Fruit fly (Drosophila melanogaster) whole organism, embryonic: Measurements from ENCODE around the gene CG11912.
A peak's percentile ranks its signal among the peaks of the same experiment; 100 is the strongest.

Source experiments
- Antp ChIP-seq: fragments of 200-800 bp; sonication (Bioruptor generic); optimal IDR thresholded peaks from 3 replicates; lab custom pipeline; 2016; ENCODE audit warnings: missing biosample characterization, missing genetic modification characterization
- Awh ChIP-seq: fragments of 200-800 bp; sonication (Bioruptor generic); IDR thresholded peaks from 2 replicates; pipeline ENCODE4, ENCODE4 v1.3.6; 2022; ENCODE audit warnings: missing biosample characterization, missing genetic modification characterization
- CG10321 ChIP-seq: fragments of 200-800 bp; sonication (Bioruptor generic); IDR thresholded peaks from 2 replicates; pipeline ENCODE4 v1.3.6; 2022; ENCODE audit warnings: missing biosample characterization, missing genetic modification characterization
- CG10654 ChIP-seq: fragments of 200-800 bp; sonication (Bioruptor generic); optimal IDR thresholded peaks from 2 replicates; lab custom pipeline; 2016; ENCODE audit warnings: missing biosample characterization, missing genetic modification characterization
- CG12659 ChIP-seq: fragments of 200-800 bp; sonication (Bioruptor generic); optimal IDR thresholded peaks from 3 replicates; lab custom pipeline; 2017; ENCODE audit warnings: mild to moderate bottlenecking, missing biosample characterization, missing genetic modification reagents, missing genetic modification characterization
- CG15073 ChIP-seq: fragments of 200-800 bp; sonication (Bioruptor generic); optimal IDR thresholded peaks from 2 replicates; lab custom pipeline; 2016; ENCODE audit warnings: missing biosample characterization, missing genetic modification characterization
- CG16779 ChIP-seq: fragments of 200-800 bp; sonication (Bioruptor generic); IDR thresholded peaks from 2 replicates; pipeline ENCODE4 v1.3.6; 2022; ENCODE audit warnings: missing biosample characterization, missing genetic modification characterization
- CG31365 ChIP-seq: fragments of 200-800 bp; sonication (Bioruptor generic); optimal IDR thresholded peaks from 2 replicates; lab custom pipeline; 2018; ENCODE audit warnings: missing biosample characterization, mild to moderate bottlenecking, missing genetic modification characterization
- CG3995 ChIP-seq: fragments of 200-800 bp; sonication (Bioruptor generic); optimal IDR thresholded peaks from 3 replicates; lab custom pipeline; 2016; ENCODE audit warnings: missing biosample characterization, missing genetic modification characterization
- CG42726 ChIP-seq: fragments of 200-800 bp; sonication (Bioruptor generic); IDR thresholded peaks from 2 replicates; pipeline ENCODE4 v1.3.6; 2022; ENCODE audit warnings: missing biosample characterization, missing genetic modification characterization; ENCODE audit not compliant: partially characterized antibody
- CG4282 ChIP-seq: fragments of 200-800 bp; sonication (Bioruptor generic); optimal IDR thresholded peaks from 2 replicates; lab custom pipeline; 2016; ENCODE audit warnings: missing biosample characterization, missing genetic modification characterization
- CG4360 ChIP-seq: fragments of 200-800 bp; sonication (Bioruptor generic); IDR thresholded peaks from 2 replicates; pipeline ENCODE4 v1.3.6; 2022; ENCODE audit warnings: missing biosample characterization, missing genetic modification characterization
- CG4730 ChIP-seq: fragments of 200-800 bp; sonication (Bioruptor generic); IDR thresholded peaks from 2 replicates; pipeline ENCODE4 v1.3.6; 2022; ENCODE audit warnings: missing biosample characterization, missing genetic modification characterization
- CG6254 ChIP-seq: fragments of 200-800 bp; sonication (Bioruptor generic); optimal IDR thresholded peaks from 3 replicates; lab custom pipeline; 2017; ENCODE audit warnings: mild to moderate bottlenecking, missing biosample characterization, missing genetic modification reagents, missing genetic modification characterization
- CG6683 ChIP-seq: fragments of 200-800 bp; sonication (Bioruptor generic); optimal IDR thresholded peaks from 2 replicates; lab custom pipeline; 2017; ENCODE audit warnings: missing biosample characterization, mild to moderate bottlenecking, missing genetic modification characterization, missing genetic modification reagents
- CG6854 ChIP-seq: fragments of 200-800 bp; sonication (Bioruptor generic); optimal IDR thresholded peaks from 3 replicates; lab custom pipeline; 2017; ENCODE audit warnings: missing biosample characterization, mild to moderate bottlenecking, missing genetic modification characterization
- CG8281 ChIP-seq: fragments of 200-800 bp; sonication (Bioruptor generic); optimal IDR thresholded peaks from 2 replicates; lab custom pipeline; 2018; ENCODE audit warnings: missing biosample characterization, mild to moderate bottlenecking, missing genetic modification characterization, moderate library complexity
- CG8359 ChIP-seq: fragments of 200-800 bp; sonication (Bioruptor generic); optimal IDR thresholded peaks from 2 replicates; lab custom pipeline; 2017; ENCODE audit warnings: missing biosample characterization, mild to moderate bottlenecking, missing genetic modification characterization, borderline replicate concordance
- CG8924 ChIP-seq: fragments of 200-800 bp; optimal IDR thresholded peaks from 3 replicates; lab custom pipeline; 2019; ENCODE audit warnings: missing biosample characterization, mild to moderate bottlenecking, missing genetic modification characterization, moderate library complexity
- CG9797 ChIP-seq: fragments of 200-800 bp; sonication (Bioruptor generic); optimal IDR thresholded peaks from 3 replicates; lab custom pipeline; 2018; ENCODE audit warnings: missing biosample characterization, mild to moderate bottlenecking, missing genetic modification characterization
- Chrac-16 ChIP-seq: fragments of 200-800 bp; sonication (Bioruptor generic); optimal IDR thresholded peaks from 3 replicates; lab custom pipeline; 2016; ENCODE audit warnings: missing biosample characterization, missing genetic modification characterization
- CkIIα-i1 ChIP-seq: fragments of 200-800 bp; sonication (Bioruptor generic); IDR thresholded peaks from 2 replicates; pipeline ENCODE4 v1.3.6; 2022; ENCODE audit warnings: missing biosample characterization, missing genetic modification characterization
- Drgx ChIP-seq: fragments of 200-800 bp; sonication (Bioruptor generic); IDR thresholded peaks from 2 replicates; pipeline ENCODE4 v1.3.6; 2022; ENCODE audit warnings: missing biosample characterization, missing genetic modification characterization
- Eip74EF ChIP-seq, 2 experiments: fragments of 200-800 bp in 1 of 2; fragments of >200 bp in 1 of 2; sonication (Bioruptor generic) in 1 of 2; optimal IDR thresholded peaks; 2 replicates each; lab custom pipeline; 2017 to 2019; ENCODE audit warnings: missing biosample characterization in 2 of 2, missing genetic modification characterization in 2 of 2, mild to moderate bottlenecking in 1 of 2, moderate library complexity in 1 of 2
- Elba2 ChIP-seq: fragments of 200-800 bp; sonication (Bioruptor generic); optimal IDR thresholded peaks from 3 replicates; lab custom pipeline; 2016; ENCODE audit warnings: missing biosample characterization, missing genetic modification characterization
- Fer2 ChIP-seq: fragments of 200-800 bp; sonication (Bioruptor generic); optimal IDR thresholded peaks from 2 replicates; lab custom pipeline; 2018; ENCODE audit warnings: missing biosample characterization, mild to moderate bottlenecking, missing genetic modification characterization, moderate library complexity
- Hr39 ChIP-seq: fragments of >200 bp; optimal IDR thresholded peaks from 2 replicates; lab custom pipeline; 2017
- Kr ChIP-seq: fragments of 200-800 bp; sonication (Bioruptor generic); optimal IDR thresholded peaks from 2 replicates; lab custom pipeline; 2017; ENCODE audit warnings: missing biosample characterization, mild to moderate bottlenecking, missing genetic modification characterization
- Meics ChIP-seq: fragments of 200-800 bp; sonication (Bioruptor generic); optimal IDR thresholded peaks from 2 replicates; lab custom pipeline; 2017; ENCODE audit warnings: missing biosample characterization, mild to moderate bottlenecking, missing genetic modification characterization
- PHDP ChIP-seq: fragments of 200-800 bp; sonication (Bioruptor generic); optimal IDR thresholded peaks from 3 replicates; lab custom pipeline; 2018; ENCODE audit warnings: missing biosample characterization, mild to moderate bottlenecking, missing genetic modification characterization, moderate library complexity
- Scr ChIP-seq: fragments of 200-800 bp; sonication (Bioruptor generic); IDR thresholded peaks from 2 replicates; pipeline ENCODE4 v1.3.6; 2022; ENCODE audit warnings: missing biosample characterization, missing genetic modification characterization; ENCODE audit not compliant: partially characterized antibody
- Ssrp ChIP-seq: fragments of 200-800 bp; sonication (Bioruptor generic); optimal IDR thresholded peaks from 2 replicates; lab custom pipeline; 2018; ENCODE audit warnings: missing biosample characterization, mild to moderate bottlenecking, missing genetic modification characterization, moderate library complexity
- abd-A ChIP-seq: fragments of 200-800 bp; sonication (Bioruptor generic); optimal IDR thresholded peaks from 3 replicates; lab custom pipeline; 2019; ENCODE audit warnings: missing biosample characterization, mild to moderate bottlenecking, missing genetic modification characterization, moderate library complexity
- al ChIP-seq: fragments of 200-800 bp; sonication (Bioruptor generic); IDR thresholded peaks from 2 replicates; pipeline ENCODE4 v1.3.6; 2022; ENCODE audit warnings: missing biosample characterization, missing genetic modification characterization
- amos ChIP-seq: fragments of 200-800 bp; sonication (Bioruptor generic); IDR thresholded peaks from 2 replicates; pipeline ENCODE4 v1.3.6; 2022; ENCODE audit warnings: missing biosample characterization, missing genetic modification characterization; ENCODE audit not compliant: partially characterized antibody
- chif ChIP-seq, 2 experiments: fragments of 200-800 bp; sonication (Bioruptor generic); optimal IDR thresholded peaks; 3 replicates each; lab custom pipeline; 2016; ENCODE audit warnings: missing biosample characterization in 2 of 2, missing genetic modification characterization in 2 of 2
- dpn ChIP-seq, 2 experiments: fragments of 200-800 bp; sonication (Bioruptor generic); optimal IDR thresholded peaks; 3 replicates each; lab custom pipeline; 2016; ENCODE audit warnings: missing biosample characterization in 2 of 2, missing genetic modification characterization in 2 of 2
- esg ChIP-seq: fragments of 200-800 bp; sonication (Bioruptor generic); conservative IDR thresholded peaks from 2 replicates; pipeline ENCODE4 v1.3.6; 2022; ENCODE audit warnings: missing biosample characterization, missing genetic modification characterization
- grn ChIP-seq: fragments of 200-800 bp; sonication (Bioruptor generic); optimal IDR thresholded peaks from 3 replicates; lab custom pipeline; 2017; ENCODE audit warnings: missing biosample characterization, missing genetic modification characterization
- oc ChIP-seq: fragments of 200-800 bp; sonication (Bioruptor generic); optimal IDR thresholded peaks from 2 replicates; lab custom pipeline; 2018; ENCODE audit warnings: missing biosample characterization, mild to moderate bottlenecking, missing genetic modification characterization, moderate library complexity
- org-1 ChIP-seq: fragments of 200-800 bp; sonication (Bioruptor generic); optimal IDR thresholded peaks from 2 replicates; lab custom pipeline; 2017; ENCODE audit warnings: missing biosample characterization, missing genetic modification characterization
- pho ChIP-seq: fragments of 200-800 bp; sonication (Bioruptor generic); optimal IDR thresholded peaks from 2 replicates; lab custom pipeline; 2016; ENCODE audit warnings: missing biosample characterization, missing genetic modification characterization
- prd ChIP-seq, 3 experiments: fragments of >200 bp in 2 of 3; fragments of 200-800 bp in 1 of 3; sonication (Bioruptor generic) in 1 of 3; optimal IDR thresholded peaks in 2 of 3; IDR thresholded peaks in 1 of 3; 2 replicates in 2 of 3; 3 replicates in 1 of 3; pipeline versions ENCODE4 v1.3.6 to Lab custom; 2017 to 2022; ENCODE audit warnings: missing biosample characterization in 1 of 3, missing genetic modification characterization in 1 of 3
- repo ChIP-seq: fragments of 200-800 bp; sonication (Bioruptor generic); optimal IDR thresholded peaks from 2 replicates; lab custom pipeline; 2016; ENCODE audit warnings: missing biosample characterization, missing genetic modification characterization
- scrt ChIP-seq: fragments of 200-800 bp; sonication (Bioruptor generic); optimal IDR thresholded peaks from 2 replicates; lab custom pipeline; 2018; ENCODE audit warnings: missing biosample characterization, mild to moderate bottlenecking, missing genetic modification characterization, moderate library complexity
- tx ChIP-seq: fragments of 200-800 bp; sonication (Bioruptor generic); optimal IDR thresholded peaks from 2 replicates; lab custom pipeline; 2016; ENCODE audit warnings: missing biosample characterization, missing genetic modification characterization
- usp ChIP-seq: fragments of >200 bp; optimal IDR thresholded peaks from 2 replicates; lab custom pipeline; 2017; ENCODE audit warnings: missing biosample characterization, missing genetic modification characterization
- wor ChIP-seq: fragments of 200-800 bp; sonication (Bioruptor generic); IDR thresholded peaks from 2 replicates; pipeline ENCODE4 v1.3.6; 2022; ENCODE audit warnings: missing biosample characterization, missing genetic modification characterization
- zen ChIP-seq: fragments of 200-800 bp; sonication (Bioruptor generic); optimal IDR thresholded peaks from 3 replicates; lab custom pipeline; 2018; ENCODE audit warnings: missing biosample characterization, mild to moderate bottlenecking, missing genetic modification characterization, moderate library complexity
- zen2 ChIP-seq: fragments of 200-800 bp; sonication (Bioruptor generic); IDR thresholded peaks from 3 replicates; pipeline ENCODE4 v1.3.6; 2022; ENCODE audit warnings: missing biosample characterization, missing genetic modification characterization; ENCODE audit not compliant: partially characterized antibody

CG11912 gene

dm6 chr2L:286421-286820, 32.6 kb downstream of the CG11912 start (continued):
- TF ChIP-seq pho (GFP tag; lab: Kevin White, UChicago) (peak; percentile 64), CG10654 (peak; percentile 26), Scr (GFP tag; lab: Robert Waterston, UW) (no peak), CG15073 (GFP tag; lab: Kevin White, UChicago) (no peak), CG10321 (peak; percentile 38; the same call in 1 of the 2 replicates), CG8359 (GFP tag; lab: Kevin White, UChicago) (no peak), CG8924 (tag; lab: Kevin White, UChicago) (peak; percentile 19), dpn (GFP tag; optimal IDR thresholded peaks at IDR 0.05; lab: Kevin White, UChicago) (peak; percentile 73 to 83), Eip74EF (GFP tag; optimal IDR thresholded peaks at IDR 0.05; lab: Kevin White, UChicago) (no peak), prd (optimal IDR thresholded peaks at IDR 0.05; lab: Kevin White, UChicago) (no peak), prd (GFP tag; IDR thresholded peaks at IDR 0.05; lab: Robert Waterston, UW) (peak; percentile 75), Kr (GFP tag; lab: Kevin White, UChicago) (no peak), Elba2 (GFP tag; lab: Kevin White, UChicago) (no peak), Chrac-16 (GFP tag; lab: Kevin White, UChicago) (peak; percentile 58), PHDP (peak; percentile 69), Awh (GFP tag; lab: Robert Waterston, UW) (peak; percentile 53; the same call in 1 of the 2 replicates), amos (GFP tag; lab: Robert Waterston, UW) (no peak), CG42726 (GFP tag; lab: Robert Waterston, UW) (no peak), Antp (GFP tag; lab: Kevin White, UChicago) (peak; percentile 86), chif (GFP tag; optimal IDR thresholded peaks at IDR 0.05; lab: Kevin White, UChicago) (peak; percentile 41 to 56), Meics (GFP tag; lab: Kevin White, UChicago) (peak; percentile 81), zen2 (no peak), CG16779 (GFP tag; lab: Robert Waterston, UW) (peak; percentile 55; the same call in 1 of the 2 replicates), zen (no peak), oc (tag; lab: Kevin White, UChicago) (peak; percentile 27), CG6683 (GFP tag; lab: Kevin White, UChicago) (peak; percentile 32), abd-A (no peak), CG4282 (no peak), CG9797 (no peak), CG6854 (GFP tag; lab: Kevin White, UChicago) (peak; percentile 55), repo (GFP tag; lab: Kevin White, UChicago) (peak; percentile 22), grn (peak; percentile 58), tx (GFP tag; lab: Kevin White, UChicago) (peak; percentile 70), CG31365 (tag; lab: Kevin White, UChicago) (no peak), CkIIα-i1 (GFP tag; lab: Robert Waterston, UW) (no peak), CG3995 (no peak), Hr39 (lab: Kevin White, UChicago) (no peak), Ssrp (tag; lab: Kevin White, UChicago) (peak; percentile 10), CG8281 (no peak), Drgx (GFP tag; lab: Robert Waterston, UW) (peak; percentile 54), scrt (peak; percentile 59), CG12659 (GFP tag; lab: Kevin White, UChicago) (peak; percentile 29), usp (GFP tag; lab: Kevin White, UChicago) (no peak), al (GFP tag; lab: Robert Waterston, UW) (peak; percentile 55; the same call in 1 of the 2 replicates), Fer2 (tag; lab: Kevin White, UChicago) (peak; percentile 38), wor (no peak), esg (GFP tag; lab: Robert Waterston, UW) (peak; percentile 39; the same call in 1 of the 2 replicates), org-1 (GFP tag; lab: Kevin White, UChicago) (peak; percentile 49), CG4730 (peak; percentile 59; the same call in 1 of the 2 replicates), CG4360 (GFP tag; lab: Robert Waterston, UW) (peak; percentile 44; the same call in 1 of the 2 replicates), CG6254 (GFP tag; lab: Kevin White, UChicago) (peak; percentile 37)
